Worm (Caenorhabditis elegans): Measurements from ENCODE around the gene srh-234.

DNA sequence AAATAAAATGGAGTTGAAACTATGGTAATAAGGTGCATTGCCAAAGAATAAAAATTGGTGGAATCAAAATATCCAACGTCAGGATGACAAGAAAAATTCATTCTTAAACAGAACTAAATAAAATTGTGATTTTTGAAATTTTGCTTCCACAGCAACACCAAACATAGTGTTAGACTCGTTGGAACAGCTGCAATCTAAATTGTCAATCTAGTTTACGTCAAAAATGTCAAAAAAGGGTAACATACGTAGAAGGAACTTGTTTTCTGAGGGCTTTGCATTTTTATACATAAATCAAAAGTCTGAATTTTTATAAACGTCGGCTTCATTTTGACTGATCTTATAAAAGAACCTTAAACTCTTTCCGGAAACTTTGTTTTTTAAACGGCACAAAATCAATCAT is 1.9 kb upstream of the srh-234 start, which contains the start of gene srh-200:
- TF ChIP-seq F13H6.1 (tag; optimal IDR thresholded peaks at IDR 0.05) (no peak), nhr-77 (tag; optimal IDR thresholded peaks at IDR 0.05) (no peak), mab-5 (tag; optimal IDR thresholded peaks at IDR 0.05) (no peak), lin-39 (tag; optimal IDR thresholded peaks at IDR 0.05) (no peak), ceh-16 (tag; optimal IDR thresholded peaks at IDR 0.05) (no peak), alr-1 (tag; optimal IDR thresholded peaks at IDR 0.05) (no peak), nhr-10 (tag; optimal IDR thresholded peaks at IDR 0.05) (no peak), nhr-12 (tag; optimal IDR thresholded peaks at IDR 0.05) (no peak), elt-1 (tag; optimal IDR thresholded peaks at IDR 0.05) (no peak), zag-1 (tag; optimal IDR thresholded peaks at IDR 0.05) (no peak), snpc-4 (tag; optimal IDR thresholded peaks at IDR 0.05) (no peak)

Data from whole organism, L2 larva.